Worm (Caenorhabditis elegans): ENCODE measurements around the gene fbxb-92.

The fbxb-92 gene

DNA sequence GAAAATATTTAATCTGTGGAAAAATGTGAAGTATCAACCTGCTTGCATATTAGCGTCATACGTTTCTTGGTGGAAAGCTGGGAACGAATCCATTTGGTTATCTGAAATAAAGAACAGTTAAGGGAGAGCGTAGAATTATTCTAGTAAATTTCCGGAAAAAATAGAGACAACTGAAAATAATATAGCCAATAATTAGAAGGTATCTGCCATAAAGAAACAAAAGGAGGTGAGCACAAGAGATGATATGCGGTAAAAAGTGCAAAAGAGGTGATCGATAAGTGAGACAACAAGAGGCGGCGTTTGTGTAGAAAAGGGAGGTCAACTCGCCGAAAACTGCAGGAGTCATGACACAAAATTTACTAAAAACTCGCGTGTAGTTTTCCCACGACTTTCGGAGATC is 32.2 kb upstream of the fbxb-92 start, which contains the start of gene T24E12.11:
TSS of gene T24E12.11 (minus strand) at position 101 of the 400 bp plus-strand sequence.
- no peak for TF ChIP-seq ZK185.1 (tag; optimal IDR thresholded peaks at IDR 0.05; ENCODE audit: poor library complexity, severe bottlenecking)
- TF ChIP-seq B0035.1 (tag; optimal IDR thresholded peaks at IDR 0.05), result no peak
- TF ChIP-seq T07F8.4 (tag; optimal IDR thresholded peaks at IDR 0.05), result no peak
- no peak for TF ChIP-seq aptf-2 (GFP tag; conservative IDR thresholded peaks at IDR 0.05)
- no peak for TF ChIP-seq xnd-1 (tag; optimal IDR thresholded peaks at IDR 0.05)
- TF ChIP-seq mel-28 (tag; optimal IDR thresholded peaks at IDR 0.05; ENCODE audit: borderline replicate concordance), result no peak
- TF ChIP-seq cebp-1 (GFP tag; IDR thresholded peaks at IDR 0.05), result no peak
- no peak for TF ChIP-seq cebp-1 (tag; optimal IDR thresholded peaks at IDR 0.05)
- TF ChIP-seq ceh-100 (GFP tag; IDR thresholded peaks at IDR 0.05), result no peak
- no peak for TF ChIP-seq Y95B8A.8 (GFP tag; IDR thresholded peaks at IDR 0.05)
- no peak for TF ChIP-seq B0336.3 (GFP tag; IDR thresholded peaks at IDR 0.05)
- TF ChIP-seq somi-1 (GFP tag; optimal IDR thresholded peaks at IDR 0.05), result no peak
- no peak for TF ChIP-seq akir-1 (GFP tag; optimal IDR thresholded peaks at IDR 0.05)
- TF ChIP-seq snpc-1.3 (tag; optimal IDR thresholded peaks at IDR 0.05; ENCODE audit: insufficient read depth), result no peak
- TF ChIP-seq pbrm-1 (GFP tag; IDR thresholded peaks at IDR 0.05), result no peak
- TF ChIP-seq F49E8.2 (tag; optimal IDR thresholded peaks at IDR 0.05; ENCODE audit: insufficient read depth), result no peak
- TF ChIP-seq attf-3 (GFP tag; conservative IDR thresholded peaks at IDR 0.05), result no peak
- no peak for TF ChIP-seq D2030.7 (GFP tag; IDR thresholded peaks at IDR 0.05)
- no peak for TF ChIP-seq rpc-1 (optimal IDR thresholded peaks at IDR 0.05)
- TF ChIP-seq rpc-1 (tag; optimal IDR thresholded peaks at IDR 0.05), result no peak
- no peak for TF ChIP-seq ceh-40 (GFP tag; IDR thresholded peaks at IDR 0.05)
- no peak for TF ChIP-seq K11D2.4 (GFP tag; IDR thresholded peaks at IDR 0.05)

ce11 chrII:3777802-3778201 is 30.5 kb upstream of the fbxb-92 start:
- TF ChIP-seq akir-1 (GFP tag; optimal IDR thresholded peaks at IDR 0.05) (no peak), egl-18 (GFP tag; IDR thresholded peaks at IDR 0.05) (no peak), hsf-1 (GFP tag; IDR thresholded peaks at IDR 0.05) (no peak), Y79H2A.3 (GFP tag; conservative IDR thresholded peaks at IDR 0.05) (no peak), ZK185.1 (tag; optimal IDR thresholded peaks at IDR 0.05; ENCODE audit: poor library complexity, severe bottlenecking) (no peak), snpc-1.1 (tag; optimal IDR thresholded peaks at IDR 0.05; ENCODE audit: insufficient read depth) (no peak), D2030.7 (GFP tag; IDR thresholded peaks at IDR 0.05) (no peak), nhr-120 (GFP tag; IDR thresholded peaks at IDR 0.05) (no peak), T26A5.8 (tag; optimal IDR thresholded peaks at IDR 0.05) (no peak), ceh-27 (GFP tag; optimal IDR thresholded peaks at IDR 0.05) (no peak), cebp-1 (GFP tag; IDR thresholded peaks at IDR 0.05) (no peak), cebp-1 (tag; optimal IDR thresholded peaks at IDR 0.05) (no peak)

ce11 chrII:3775719-3776118 is 28.4 kb upstream of the fbxb-92 start, which contains the start of gene T24E12.3:
T24E12.3 (plus strand) TSS chrII:3776019.
- TF ChIP-seq hmg-20 (GFP tag; IDR thresholded peaks at IDR 0.05) (no peak), atf-7 (tag; optimal IDR thresholded peaks at IDR 0.05) (no peak), hsf-1 (GFP tag; IDR thresholded peaks at IDR 0.05) (no peak), nhr-27 (tag; optimal IDR thresholded peaks at IDR 0.05) (no peak), F37B4.10 (GFP tag; IDR thresholded peaks at IDR 0.05) (no peak), zfh-2 (GFP tag; conservative IDR thresholded peaks at IDR 0.05) (no peak), snpc-1.1 (tag; optimal IDR thresholded peaks at IDR 0.05; ENCODE audit: insufficient read depth) (no peak), Y53F4B.3 (GFP tag; IDR thresholded peaks at IDR 0.05) (no peak), hlh-26 (GFP tag; conservative IDR thresholded peaks at IDR 0.05) (no peak), nhr-90 (tag; optimal IDR thresholded peaks at IDR 0.05) (no peak), ceh-40 (GFP tag; IDR thresholded peaks at IDR 0.05) (no peak), bed-1 (GFP tag; IDR thresholded peaks at IDR 0.05) (no peak), repo-1 (tag; optimal IDR thresholded peaks at IDR 0.05) (no peak), B0035.1 (tag; optimal IDR thresholded peaks at IDR 0.05) (no peak), F10E7.11 (tag; optimal IDR thresholded peaks at IDR 0.05) (no peak)
